Worm (Caenorhabditis elegans) whole organism, young adult: ENCODE data around the gene fzr-1.

Source experiments
- B0035.1 ChIP-seq: sonication (generic microtip); optimal IDR thresholded peaks from 2 replicates; lab custom pipeline; 2016; ENCODE audit warnings: missing genetic modification characterization, mild to moderate bottlenecking, missing compliant biosample characterization, missing genotype, missing genetic modification reagents
- C06A6.2 ChIP-seq: fragments of 200-800 bp; sonication (Bioruptor generic); conservative IDR thresholded peaks from 2 replicates; pipeline ENCODE4 v1.3.6; 2022; ENCODE audit warnings: missing genetic modification characterization, missing compliant biosample characterization
- D2030.7 ChIP-seq: fragments of 200-800 bp; sonication (Bioruptor generic); IDR thresholded peaks from 2 replicates; pipeline ENCODE4 v1.3.6; 2022; ENCODE audit warnings: missing genetic modification reagents, missing genetic modification characterization, missing compliant biosample characterization
- F10E7.11 ChIP-seq: sonication (generic microtip); optimal IDR thresholded peaks from 2 replicates; lab custom pipeline; 2017; ENCODE audit warnings: mild to moderate bottlenecking, missing genetic modification characterization, moderate library complexity, missing compliant biosample characterization
- F23B12.7 ChIP-seq: sonication (generic microtip); optimal IDR thresholded peaks from 2 replicates; lab custom pipeline; 2017; ENCODE audit warnings: missing genetic modification characterization, mild to moderate bottlenecking, missing compliant biosample characterization, antibody characterized with exemption, moderate library complexity; ENCODE audit not compliant: insufficient read depth
- F52B5.7 ChIP-seq: sonication (generic microtip); optimal IDR thresholded peaks from 2 replicates; lab custom pipeline; 2016; ENCODE audit warnings: mild to moderate bottlenecking, missing genetic modification characterization, missing compliant biosample characterization
- F55B11.4 ChIP-seq: sonication (generic microtip); optimal IDR thresholded peaks from 2 replicates; lab custom pipeline; 2016; ENCODE audit warnings: missing compliant biosample characterization, missing genetic modification characterization, borderline replicate concordance; ENCODE audit not compliant: insufficient read depth
- F57A8.1 ChIP-seq: fragments of 200-800 bp; sonication (Bioruptor generic); optimal IDR thresholded peaks from 2 replicates; lab custom pipeline; 2018; ENCODE audit warnings: mild to moderate bottlenecking, missing genetic modification characterization, moderate library complexity, missing compliant biosample characterization
- F57C9.4 ChIP-seq: sonication (generic microtip); optimal IDR thresholded peaks from 2 replicates; lab custom pipeline; 2017; ENCODE audit warnings: mild to moderate bottlenecking, missing genetic modification characterization, missing compliant biosample characterization
- T07F8.4 ChIP-seq: sonication (generic microtip); optimal IDR thresholded peaks from 2 replicates; lab custom pipeline; 2016; ENCODE audit warnings: mild to moderate bottlenecking, missing genetic modification characterization, moderate library complexity, missing compliant biosample characterization
- Y53F4B.3 ChIP-seq: fragments of 200-800 bp; sonication (Bioruptor generic); IDR thresholded peaks from 2 replicates; pipeline ENCODE4 v1.3.6; 2022; ENCODE audit warnings: missing genetic modification reagents, missing genetic modification characterization, missing compliant biosample characterization
- Y53G8AR.9 ChIP-seq: fragments of 200-800 bp; sonication (Bioruptor generic); conservative IDR thresholded peaks from 2 replicates; pipeline ENCODE4 v1.3.6; 2022; ENCODE audit warnings: missing genetic modification reagents, missing genetic modification characterization, missing compliant biosample characterization
- Y79H2A.3 ChIP-seq: fragments of 200-800 bp; sonication (Bioruptor generic); conservative IDR thresholded peaks from 2 replicates; pipeline ENCODE4 v1.3.6; 2022; ENCODE audit warnings: missing genetic modification reagents, missing genetic modification characterization, missing compliant biosample characterization
- Y95B8A.8 ChIP-seq: fragments of 200-800 bp; sonication (Bioruptor generic); IDR thresholded peaks from 2 replicates; pipeline ENCODE4 v1.3.6; 2022; ENCODE audit warnings: missing genetic modification reagents, missing genetic modification characterization, missing compliant biosample characterization
- akir-1 ChIP-seq: fragments of 200-800 bp; sonication (Bioruptor generic); optimal IDR thresholded peaks from 2 replicates; lab custom pipeline; 2018; ENCODE audit warnings: mild to moderate bottlenecking, missing genetic modification characterization, moderate library complexity, missing compliant biosample characterization
- ama-1 ChIP-seq, 3 experiments: fragments of 150-350 bp in 1 of 3; sonication (generic microtip) in 2 of 3; optimal IDR thresholded peaks; 2 replicates each; lab custom pipeline; 2014 to 2018; ENCODE audit warnings: missing biosample characterization in 2 of 3, missing genetic modification characterization in 2 of 3, missing genetic modification reagents in 2 of 3
- attf-6 ChIP-seq: fragments of 200-800 bp; sonication (Bioruptor generic); IDR thresholded peaks from 2 replicates; pipeline ENCODE4 v1.3.6; 2022; ENCODE audit warnings: missing genetic modification reagents, missing genetic modification characterization, missing compliant biosample characterization
- bed-1 ChIP-seq: fragments of 200-800 bp; sonication (Bioruptor generic); IDR thresholded peaks from 2 replicates; pipeline ENCODE4 v1.3.6; 2022; ENCODE audit warnings: missing genetic modification reagents, missing genetic modification characterization, missing compliant biosample characterization
- cebp-2 ChIP-seq: fragments of 200-800 bp; sonication (Bioruptor generic); IDR thresholded peaks from 2 replicates; pipeline ENCODE4 v1.3.6; 2022; ENCODE audit warnings: missing genetic modification characterization, missing compliant biosample characterization
- ceh-79 ChIP-seq: sonication (generic microtip); optimal IDR thresholded peaks from 2 replicates; lab custom pipeline; 2017; ENCODE audit warnings: mild to moderate bottlenecking, missing genetic modification characterization, missing compliant biosample characterization
- chd-7 ChIP-seq: sonication (generic microtip); optimal IDR thresholded peaks from 2 replicates; lab custom pipeline; 2016; ENCODE audit warnings: mild to moderate bottlenecking, missing genetic modification characterization, moderate library complexity, missing compliant biosample characterization
- dpff-1 ChIP-seq: sonication (generic microtip); optimal IDR thresholded peaks from 2 replicates; lab custom pipeline; 2017; ENCODE audit warnings: mild to moderate bottlenecking, missing genetic modification characterization, missing compliant biosample characterization
- egl-18 ChIP-seq: fragments of 200-800 bp; sonication (Bioruptor generic); IDR thresholded peaks from 2 replicates; pipeline ENCODE4 v1.3.6; 2022; ENCODE audit warnings: missing genetic modification reagents, missing genetic modification characterization, missing compliant biosample characterization
- egrh-3 ChIP-seq: fragments of 200-800 bp; sonication (Bioruptor generic); IDR thresholded peaks from 2 replicates; pipeline ENCODE4 v1.3.6; 2022; ENCODE audit warnings: missing genetic modification reagents, missing genetic modification characterization, missing compliant biosample characterization
- ekl-4 ChIP-seq: fragments of 200-800 bp; sonication (Bioruptor generic); IDR thresholded peaks from 2 replicates; pipeline ENCODE4 v1.3.6; 2022; ENCODE audit warnings: missing genetic modification reagents, missing genetic modification characterization, missing compliant biosample characterization
- gei-17 ChIP-seq: fragments of 200-800 bp; sonication (Bioruptor generic); optimal IDR thresholded peaks from 2 replicates; lab custom pipeline; 2018; ENCODE audit warnings: mild to moderate bottlenecking, missing genetic modification characterization, missing compliant biosample characterization
- him-1 ChIP-seq: sonication (generic microtip); optimal IDR thresholded peaks from 2 replicates; lab custom pipeline; 2016; ENCODE audit warnings: missing genotype, missing genetic modification reagents, missing genetic modification characterization, missing compliant biosample characterization
- hlh-26 ChIP-seq: fragments of 200-800 bp; sonication (Bioruptor generic); conservative IDR thresholded peaks from 2 replicates; pipeline ENCODE4 v1.3.6; 2022; ENCODE audit warnings: missing genetic modification reagents, missing genetic modification characterization, missing compliant biosample characterization
- hsf-1 ChIP-seq: fragments of 200-800 bp; sonication (Bioruptor generic); IDR thresholded peaks from 2 replicates; pipeline ENCODE4 v1.3.6; 2022; ENCODE audit warnings: missing genetic modification reagents, missing genetic modification characterization, missing compliant biosample characterization
- lin-40 ChIP-seq: sonication (generic microtip); optimal IDR thresholded peaks from 2 replicates; lab custom pipeline; 2016; ENCODE audit warnings: missing genetic modification characterization, mild to moderate bottlenecking, missing compliant biosample characterization, missing genotype, missing genetic modification reagents
- lin-54 ChIP-seq: fragments of 200-800 bp; sonication (Bioruptor generic); optimal IDR thresholded peaks from 2 replicates; lab custom pipeline; 2018; ENCODE audit warnings: mild to moderate bottlenecking, missing genetic modification characterization, missing compliant biosample characterization
- lsy-27 ChIP-seq: sonication (generic microtip); optimal IDR thresholded peaks from 2 replicates; lab custom pipeline; 2017; ENCODE audit warnings: missing genetic modification characterization, mild to moderate bottlenecking, missing compliant biosample characterization, antibody characterized with exemption, missing genotype, borderline replicate concordance; ENCODE audit not compliant: insufficient read depth
- mes-4 ChIP-seq: sonication (generic microtip); optimal IDR thresholded peaks from 2 replicates; lab custom pipeline; 2016; ENCODE audit warnings: missing genotype, missing genetic modification characterization, missing compliant biosample characterization
- nfya-1 ChIP-seq: sonication (generic microtip); optimal IDR thresholded peaks from 2 replicates; lab custom pipeline; 2017; ENCODE audit warnings: antibody characterized with exemption, missing compliant biosample characterization, missing genetic modification characterization, borderline replicate concordance; ENCODE audit not compliant: insufficient read depth
- nfya-2 ChIP-seq: fragments of 200-800 bp; sonication (Bioruptor generic); IDR thresholded peaks from 2 replicates; pipeline ENCODE4 v1.3.6; 2022; ENCODE audit warnings: missing genetic modification reagents, missing genetic modification characterization, missing compliant biosample characterization
- nfyb-1 ChIP-seq: fragments of 200-800 bp; sonication (Bioruptor generic); IDR thresholded peaks from 2 replicates; pipeline ENCODE4 v1.3.6; 2022; ENCODE audit warnings: missing genetic modification reagents, missing genetic modification characterization, missing compliant biosample characterization
- nhr-27 ChIP-seq: fragments of 200-800 bp; sonication (Bioruptor generic); optimal IDR thresholded peaks from 2 replicates; lab custom pipeline; 2018; ENCODE audit warnings: mild to moderate bottlenecking, missing genetic modification characterization, moderate library complexity, missing compliant biosample characterization
- nhr-80 ChIP-seq: sonication (generic microtip); optimal IDR thresholded peaks from 2 replicates; lab custom pipeline; 2016; ENCODE audit warnings: missing genetic modification characterization, missing compliant biosample characterization
- pha-4 ChIP-seq: fragments of 150-350 bp; sonication (generic microtip); optimal IDR thresholded peaks from 2 replicates; lab custom pipeline; 2014; ENCODE audit warnings: missing biosample characterization, missing genetic modification reagents, missing genetic modification characterization
- repo-1 ChIP-seq: sonication (generic microtip); optimal IDR thresholded peaks from 2 replicates; lab custom pipeline; 2017; ENCODE audit warnings: mild to moderate bottlenecking, missing genetic modification characterization, missing compliant biosample characterization
- snpc-4 ChIP-seq, 5 experiments: fragments of 150-350 bp in 1 of 5; sonication (generic microtip) in 4 of 5; optimal IDR thresholded peaks; 2 replicates each; lab custom pipeline; 2014 to 2018; ENCODE audit warnings: missing genetic modification characterization in 5 of 5, missing biosample characterization in 3 of 5, antibody characterized with exemption in 2 of 5, mild to moderate bottlenecking in 2 of 5, missing compliant biosample characterization in 2 of 5, missing genotype in 2 of 5, moderate library complexity in 2 of 5, missing genetic modification reagents in 1 of 5
- somi-1 ChIP-seq: fragments of 200-800 bp; sonication (Bioruptor generic); optimal IDR thresholded peaks from 2 replicates; lab custom pipeline; 2018; ENCODE audit warnings: mild to moderate bottlenecking, missing genetic modification characterization, missing compliant biosample characterization
- sptf-2 ChIP-seq: fragments of 200-800 bp; sonication (Bioruptor generic); optimal IDR thresholded peaks from 2 replicates; lab custom pipeline; 2018; ENCODE audit warnings: mild to moderate bottlenecking, missing genetic modification characterization, missing compliant biosample characterization
- tlf-1 ChIP-seq: fragments of 200-800 bp; sonication (Bioruptor generic); optimal IDR thresholded peaks from 2 replicates; lab custom pipeline; 2018; ENCODE audit warnings: mild to moderate bottlenecking, missing genetic modification characterization, missing compliant biosample characterization
- zim-3 ChIP-seq: sonication (generic microtip); optimal IDR thresholded peaks from 2 replicates; lab custom pipeline; 2017; ENCODE audit warnings: mild to moderate bottlenecking, missing genetic modification characterization, moderate library complexity, missing compliant biosample characterization
- ztf-28 ChIP-seq: fragments of 200-800 bp; sonication (Bioruptor generic); IDR thresholded peaks from 2 replicates; pipeline ENCODE4 v1.3.6; 2022; ENCODE audit warnings: missing genetic modification reagents, missing genetic modification characterization, missing compliant biosample characterization

Gene fzr-1

ce11 chrII:9601069-9601468 is 43.2 kb downstream of the fzr-1 start (continued):
- 0 out of 2 replicates have a peak, but pooled peaks have one; percentile 23 for TF ChIP-seq Y53G8AR.9 (GFP tag; lab: Robert Waterston, UW)
- TF ChIP-seq B0035.1 (tag; lab: Kevin White, UChicago), result no peak
- no peak for TF ChIP-seq attf-6 (GFP tag; lab: Robert Waterston, UW)
- TF ChIP-seq F10E7.11, result no peak
- no peak for TF ChIP-seq F57A8.1 (GFP tag; lab: Kevin White, UChicago)
- TF ChIP-seq Y95B8A.8, result no peak
- TF ChIP-seq D2030.7 (GFP tag; lab: Robert Waterston, UW), result no peak
- TF ChIP-seq cebp-2, result no peak
- TF ChIP-seq tlf-1 (GFP tag; lab: Kevin White, UChicago), result no peak
- no peak for TF ChIP-seq gei-17 (GFP tag; lab: Kevin White, UChicago)
- TF ChIP-seq sptf-2 (GFP tag; lab: Kevin White, UChicago), result no peak
- no peak for TF ChIP-seq snpc-4 (GFP tag; optimal IDR thresholded peaks at IDR 0.05; lab: Kevin White, UChicago)
- no peak for TF ChIP-seq snpc-4 (tag; optimal IDR thresholded peaks at IDR 0.05; lab: Kevin White, UChicago)
- TF ChIP-seq zim-3 (tag; lab: Kevin White, UChicago), result no peak
- no peak for TF ChIP-seq F23B12.7 (tag; lab: Kevin White, UChicago)
- peak; percentile 64 for TF ChIP-seq somi-1 (GFP tag; lab: Kevin White, UChicago)
- no peak for TF ChIP-seq T07F8.4 (tag; lab: Kevin White, UChicago)
- TF ChIP-seq nfya-1 (tag; lab: Kevin White, UChicago), result no peak
- peak; percentile 83 for TF ChIP-seq nhr-80 (tag; lab: Kevin White, UChicago)
- TF ChIP-seq mes-4 (tag; lab: Kevin White, UChicago), result no peak
- TF ChIP-seq Y79H2A.3 (GFP tag; lab: Robert Waterston, UW), result no peak
- no peak; the same call in 1 of the 2 replicates for TF ChIP-seq nfyb-1
- TF ChIP-seq F52B5.7 (tag; lab: Kevin White, UChicago), result no peak
- TF ChIP-seq lin-54 (GFP tag; lab: Kevin White, UChicago), result peak; percentile 9
- TF ChIP-seq ekl-4, result no peak
- peak; percentile 84 for TF ChIP-seq ama-1 (optimal IDR thresholded peaks at IDR 0.05; lab: Kevin White, UChicago)
- TF ChIP-seq ama-1 (GFP tag; optimal IDR thresholded peaks at IDR 0.05; lab: Kevin White, UChicago), result no peak
- no peak for TF ChIP-seq C06A6.2 (GFP tag; lab: Robert Waterston, UW)
- TF ChIP-seq pha-4 (tag; lab: Kevin White, UChicago), result no peak
- TF ChIP-seq egl-18 (GFP tag; lab: Robert Waterston, UW), result no peak
- peak; percentile 58 for TF ChIP-seq lin-40 (tag; lab: Kevin White, UChicago)
- no peak for TF ChIP-seq hlh-26
- TF ChIP-seq hsf-1 (GFP tag; lab: Robert Waterston, UW), result no peak
- no peak for TF ChIP-seq him-1 (tag; lab: Kevin White, UChicago)
- TF ChIP-seq ceh-79, result no peak
- TF ChIP-seq dpff-1 (tag; lab: Kevin White, UChicago), result no peak
- no peak for TF ChIP-seq Y53F4B.3
- TF ChIP-seq bed-1 (GFP tag; lab: Robert Waterston, UW), result no peak
- no peak for TF ChIP-seq lsy-27
- no peak for TF ChIP-seq ztf-28 (GFP tag; lab: Robert Waterston, UW)
- TF ChIP-seq nfya-2, result no peak
- TF ChIP-seq F57C9.4, result no peak
- no peak for TF ChIP-seq akir-1
- TF ChIP-seq nhr-27 (tag; lab: Kevin White, UChicago), result no peak
- no peak for TF ChIP-seq egrh-3 (GFP tag; lab: Robert Waterston, UW)
- no peak for TF ChIP-seq F55B11.4 (tag; lab: Kevin White, UChicago)
- no peak for TF ChIP-seq repo-1 (tag; lab: Kevin White, UChicago)
- peak; percentile 49 for TF ChIP-seq chd-7 (tag; lab: Kevin White, UChicago)
